Worm (Caenorhabditis elegans): Measurements from ENCODE around the gene Y75B8A.24.

- TF ChIP-seq nhr-10 (tag; optimal IDR thresholded peaks at IDR 0.05) (no peak), nhr-77 (tag; optimal IDR thresholded peaks at IDR 0.05) (no peak), ama-1 (optimal IDR thresholded peaks at IDR 0.05) (no peak), snpc-4 (tag; optimal IDR thresholded peaks at IDR 0.05) (no peak), fos-1 (tag; optimal IDR thresholded peaks at IDR 0.05) (peak; percentile 100), ZK546.5 (tag; optimal IDR thresholded peaks at IDR 0.05) (no peak), nhr-25 (tag; optimal IDR thresholded peaks at IDR 0.05) (no peak)
Measured at ce11 chrIII:12318794-12319193, 45.2 kb upstream of the Y75B8A.24 start, which contains the start of gene Y75B8A.28.

Data from whole organism, L2 larva.